Fruit fly (Drosophila melanogaster) ovary, adult (tissue): ENCODE results near the gene yellow-c.

Source experiments
- CG17801 ChIP-seq: fragments of 200-800 bp; optimal IDR thresholded peaks from 2 replicates; lab custom pipeline; 2019; ENCODE audit warnings: missing biosample characterization, mild to moderate bottlenecking, missing genetic modification characterization, moderate library complexity; ENCODE audit not compliant: partially characterized antibody

Gene yellow-c

DNA sequence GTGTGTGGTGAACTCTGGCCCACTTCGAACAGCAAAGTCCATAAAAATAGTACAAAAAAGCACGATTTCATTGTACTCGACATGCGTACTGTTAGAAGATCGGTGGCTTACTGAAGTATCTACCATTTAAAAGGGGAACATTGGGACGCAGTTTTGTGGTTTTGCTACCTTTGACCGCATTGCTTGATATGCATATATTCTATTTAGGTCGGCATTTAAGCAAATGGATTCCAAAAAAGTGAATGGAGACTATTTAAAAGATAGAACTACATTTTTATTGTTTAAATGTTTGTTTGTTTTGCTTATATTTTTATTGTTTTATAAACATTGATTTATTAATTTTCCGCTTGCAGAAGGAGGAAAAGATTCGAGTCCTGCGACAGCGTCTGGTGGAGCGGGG, 3.5 kb upstream of the yellow-c start, which contains the start of gene CG31832:
Gene CG31832 (minus strand): TSS at position 101 of the 400 bp plus-strand sequence.
- no peak for TF ChIP-seq CG17801 (GFP tag; lab: Kevin White, UChicago)

DNA sequence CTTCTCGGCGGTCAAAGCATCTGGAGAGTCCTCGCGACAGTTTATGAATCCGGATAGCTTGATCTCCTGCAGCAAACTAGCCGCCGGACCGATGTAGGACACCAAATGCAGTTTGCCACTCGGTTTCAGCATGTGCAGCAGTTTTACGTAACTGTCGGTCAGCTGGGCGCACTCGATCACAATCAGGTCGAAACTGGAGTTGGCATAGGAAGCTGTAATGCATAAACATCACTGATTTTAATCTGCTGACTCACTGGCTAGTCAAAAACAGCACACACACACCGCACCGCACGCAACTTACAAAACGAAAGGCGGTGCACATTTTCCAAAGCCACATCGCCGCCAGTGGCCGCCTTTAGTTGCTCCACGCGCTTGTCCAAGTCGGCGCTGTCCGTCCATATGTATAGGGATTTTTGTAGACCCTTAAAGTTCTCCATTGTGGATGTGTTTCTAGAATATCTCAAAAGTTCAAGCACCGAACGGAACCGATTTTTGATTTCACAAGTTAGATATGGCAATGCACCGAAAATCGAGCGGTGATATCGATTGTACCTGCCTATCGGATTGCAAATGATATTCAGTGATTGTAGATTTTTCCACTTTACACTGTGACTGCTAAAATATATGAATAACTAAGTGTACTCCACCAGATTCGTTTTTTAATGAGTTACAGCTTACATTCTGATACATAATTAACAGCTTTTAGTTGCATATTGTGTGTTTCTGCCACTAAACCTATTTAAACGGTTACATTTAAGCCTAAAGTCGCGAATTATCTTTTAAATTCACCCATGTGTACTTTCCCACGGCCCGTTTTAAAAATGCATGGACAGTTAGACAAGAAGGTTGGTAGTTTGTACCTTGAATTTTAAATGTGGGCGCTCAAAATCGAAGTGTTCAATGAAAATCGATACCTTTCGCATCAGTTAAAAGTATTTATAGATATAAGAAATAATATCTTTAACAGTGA, 3.4 kb downstream of the yellow-c start, which contains the start of gene CIAPIN1:
Gene CIAPIN1 (minus strand): TSS at position 523 of the 970 bp plus-strand sequence.
- TF ChIP-seq CG17801 (GFP tag; lab: Kevin White, UChicago): no peak

DNA sequence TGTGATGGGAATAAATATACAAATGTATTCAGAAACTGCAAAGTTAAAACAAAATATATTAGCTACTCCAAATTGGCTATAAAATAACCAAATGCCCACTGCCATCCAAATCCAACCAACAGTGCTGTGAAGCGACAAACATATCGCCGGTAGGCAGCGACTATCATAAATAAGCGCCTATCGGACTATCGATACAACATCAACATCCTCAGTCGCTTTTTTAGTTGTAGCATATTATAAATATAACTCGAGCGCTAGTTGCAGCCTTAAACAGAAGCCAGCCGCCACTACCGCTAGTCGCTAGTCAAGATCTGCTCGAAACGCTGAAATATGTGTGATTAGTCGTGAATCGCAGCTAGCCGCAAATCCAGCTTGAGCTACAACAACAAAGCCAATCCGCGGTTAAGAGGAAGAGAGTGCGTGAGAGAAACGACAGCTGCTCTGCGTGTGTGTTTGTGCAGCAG, 4.1 kb downstream of the yellow-c start:
- TF ChIP-seq CG17801 (GFP tag; lab: Kevin White, UChicago): peak; percentile 16

DNA sequence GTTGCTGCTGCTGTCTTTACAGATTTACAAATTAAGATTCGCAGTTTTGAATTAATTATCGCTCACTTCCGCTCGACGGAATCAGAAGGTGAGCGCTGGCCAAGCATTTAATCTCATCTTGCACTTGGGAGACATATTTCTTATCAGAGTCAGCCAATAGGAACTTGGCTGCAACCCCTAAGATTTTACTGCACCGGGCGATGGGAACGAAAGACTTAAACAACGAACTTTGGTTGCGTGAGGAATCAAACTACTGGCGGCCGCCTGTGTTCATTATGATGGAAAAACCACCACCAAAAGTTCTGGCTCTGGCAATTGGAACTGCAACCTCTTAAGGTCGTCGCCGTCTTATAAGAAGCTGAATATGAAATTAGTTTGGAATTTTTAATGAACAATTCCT, 8.5 kb downstream of the yellow-c start:
- no peak for TF ChIP-seq CG17801 (GFP tag; lab: Kevin White, UChicago)

dm6 chr2L:15052805-15053388, 17.7 kb downstream of the yellow-c start:
- no peak for TF ChIP-seq CG17801 (GFP tag; lab: Kevin White, UChicago)

- no peak for TF ChIP-seq CG17801 (GFP tag; lab: Kevin White, UChicago)
Measured at dm6 chr2L:15055105-15055504, 19.9 kb downstream of the yellow-c start.

DNA sequence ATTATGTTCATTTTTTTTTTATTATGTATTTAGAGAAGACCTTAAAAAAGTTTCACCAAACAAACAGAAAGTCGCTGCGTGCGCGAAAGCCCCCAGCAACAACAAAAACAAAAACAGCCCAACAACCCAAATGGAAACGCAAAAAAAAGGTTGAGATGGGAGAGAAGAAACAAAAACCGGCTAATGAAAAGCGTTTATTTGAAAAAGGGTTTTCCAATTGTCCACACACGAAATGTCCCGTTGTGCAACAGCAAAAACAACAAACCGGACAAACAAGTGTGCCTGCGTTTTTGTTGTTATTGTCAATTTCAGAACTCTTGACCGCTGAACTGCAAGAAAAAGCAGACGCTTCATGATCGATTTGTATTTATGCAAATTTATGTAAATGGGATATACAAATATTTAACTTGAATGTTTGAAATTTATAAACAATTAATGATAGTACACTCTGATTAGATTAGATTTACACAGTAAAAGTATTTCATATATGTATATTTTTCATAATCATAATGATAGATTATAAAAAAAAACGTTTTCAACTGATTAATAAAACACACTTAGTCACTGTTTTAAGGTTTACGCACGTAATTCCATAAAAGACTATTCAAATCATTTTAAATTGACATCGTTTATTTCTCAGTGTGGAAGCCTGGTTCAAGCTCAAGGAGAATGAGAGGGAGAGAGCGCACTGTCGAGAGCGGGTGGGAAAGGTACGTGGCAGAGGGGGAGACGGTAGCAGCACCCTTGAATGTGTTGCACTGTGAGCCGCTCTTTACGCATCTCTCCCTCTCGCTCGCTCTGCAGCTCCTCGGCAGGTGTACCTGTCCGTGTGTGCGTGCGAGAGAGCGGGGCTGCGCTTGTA, 21.4 kb downstream of the yellow-c start:
- TF ChIP-seq CG17801 (GFP tag; lab: Kevin White, UChicago): peak; percentile 63

DNA sequence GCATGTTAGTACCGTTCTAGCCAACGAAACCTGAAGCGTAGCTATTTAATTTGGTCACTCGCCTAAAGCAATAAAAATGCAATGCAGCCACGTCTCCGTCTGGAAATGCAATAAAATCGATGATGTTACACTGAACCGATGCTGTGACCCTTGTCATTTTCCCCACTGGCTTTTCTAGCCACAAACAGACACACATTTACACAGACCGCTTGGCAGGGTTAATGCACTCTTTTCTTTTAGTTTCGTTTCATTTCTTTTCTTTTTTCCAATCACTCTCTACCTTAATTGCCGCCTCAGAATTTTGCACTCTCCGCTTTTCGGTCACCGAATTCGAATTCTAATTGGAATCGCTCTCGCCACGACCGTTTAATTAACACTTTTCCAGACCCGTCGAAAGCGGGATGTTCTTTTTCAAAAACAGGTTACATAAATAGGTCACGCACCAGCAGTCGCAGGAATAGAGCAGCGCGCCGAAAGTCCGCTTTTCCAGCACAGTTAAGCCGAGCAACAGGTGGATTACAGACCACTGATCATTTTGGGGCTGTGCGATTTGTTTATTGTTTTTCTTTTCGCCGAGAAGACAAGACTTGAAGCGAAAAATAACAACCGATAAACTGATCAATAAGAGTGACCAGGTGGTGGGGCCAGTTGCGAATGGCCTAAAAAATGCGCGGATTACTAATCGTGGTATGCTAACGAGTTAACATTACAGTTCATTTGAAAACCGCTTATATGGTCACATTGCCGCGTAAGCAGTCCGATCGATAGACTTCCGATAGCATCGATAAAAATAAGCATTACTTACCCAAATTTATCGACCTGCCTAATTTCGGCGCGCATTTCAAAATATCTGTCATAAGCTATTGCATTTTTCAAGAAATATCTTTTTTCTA, 22.3 kb downstream of the yellow-c start, which contains the start of gene ck:
Gene ck (minus strand): TSS at position 638 of the 893 bp plus-strand sequence.
- TF ChIP-seq CG17801 (GFP tag; lab: Kevin White, UChicago): no peak

- TF ChIP-seq CG17801 (GFP tag; lab: Kevin White, UChicago): no peak
Measured at dm6 chr2L:15058118-15058402, 22.9 kb downstream of the yellow-c start, which contains the start of gene CG33679. TSS of gene CG33679 (plus strand) at chr2L:15058303.

DNA sequence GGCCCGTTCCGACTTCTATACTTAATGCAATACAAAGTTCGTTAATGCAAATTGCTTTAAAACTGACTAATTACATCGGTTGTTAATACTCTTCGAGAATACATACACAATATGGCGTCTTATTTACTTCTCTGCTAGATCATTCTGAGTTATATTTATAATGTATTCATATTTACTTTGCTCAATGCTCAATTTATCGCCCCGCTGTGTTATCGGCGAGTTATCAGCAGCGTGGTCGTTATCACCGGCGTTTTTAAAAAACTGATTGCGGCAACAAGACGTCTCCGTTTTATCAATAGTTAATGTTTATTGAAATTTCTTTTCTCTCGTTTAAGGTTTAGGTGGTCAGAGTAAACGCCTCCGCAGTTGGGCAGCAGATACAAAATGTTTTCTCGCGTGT, 23.8 kb downstream of the yellow-c start:
- no peak for TF ChIP-seq CG17801 (GFP tag; lab: Kevin White, UChicago)

DNA sequence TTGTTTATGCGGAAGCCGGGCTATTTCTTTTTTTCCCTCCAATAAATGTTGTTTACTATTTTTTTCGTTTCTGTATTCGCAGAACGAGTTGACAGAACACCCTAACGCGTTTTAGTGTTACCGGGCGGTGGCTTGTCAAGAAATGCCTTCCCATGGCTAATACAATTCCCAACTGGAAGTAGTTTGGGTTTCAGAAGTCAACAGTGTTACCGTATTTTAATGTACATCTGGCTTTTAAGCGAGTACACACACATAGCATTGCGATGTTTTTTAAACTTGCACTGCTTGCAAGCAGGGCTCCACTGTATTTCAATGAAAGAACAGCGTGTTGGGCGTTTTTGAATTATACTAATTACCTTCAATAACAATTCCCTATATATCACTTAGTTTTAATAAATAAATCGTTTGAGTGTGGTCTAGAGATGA, 25.4 kb downstream of the yellow-c start, which contains the start of gene TfIIS:
Gene TfIIS (minus strand): TSS at position 178 of the 426 bp plus-strand sequence.
- no peak for TF ChIP-seq CG17801 (GFP tag; lab: Kevin White, UChicago)

DNA sequence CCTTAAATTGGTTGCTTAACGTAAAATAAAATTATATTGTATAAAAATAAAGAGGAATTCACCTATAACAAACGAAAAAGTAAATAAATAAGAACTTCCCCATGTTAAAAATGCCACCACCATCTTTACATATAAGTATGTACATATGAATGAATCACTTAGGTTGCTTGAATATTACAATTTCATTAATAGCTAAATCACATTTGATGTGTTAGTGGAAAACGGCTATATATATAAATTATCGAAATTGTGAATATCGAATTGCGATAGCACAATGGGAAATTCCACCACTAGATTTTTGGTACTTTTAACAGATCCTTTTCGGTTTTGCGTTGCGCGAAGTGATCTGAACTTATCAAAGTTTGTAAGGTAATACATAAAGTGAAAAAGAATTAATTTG, 26.2 kb downstream of the yellow-c start, which contains the start of the genes solo and vas:
Gene solo (plus strand): TSS at position 289 of the 400 bp plus-strand sequence.
Gene vas (plus strand): TSS at position 289 of the 400 bp plus-strand sequence.
- no peak for TF ChIP-seq CG17801 (GFP tag; lab: Kevin White, UChicago)

dm6 chr2L:15062095-15062494, 26.9 kb downstream of the yellow-c start:
- no peak for TF ChIP-seq CG17801 (GFP tag; lab: Kevin White, UChicago)
